Worm (Caenorhabditis elegans) whole organism, late embryonic: ENCODE results near the gene slc-36.3.
A peak's percentile ranks its signal among the peaks of the same experiment; 100 is the strongest.

Experiments used
- C08G9.2 ChIP-seq: sonication (generic microtip); optimal IDR thresholded peaks from 2 replicates; lab custom pipeline; 2016; ENCODE audit warnings: mild to moderate bottlenecking, missing genetic modification characterization, moderate library complexity, missing compliant biosample characterization
- F13H6.1 ChIP-seq: sonication (generic microtip); optimal IDR thresholded peaks from 2 replicates; lab custom pipeline; 2016; ENCODE audit warnings: missing genetic modification characterization, missing compliant biosample characterization
- K02D7.2 ChIP-seq: sonication (generic microtip); optimal IDR thresholded peaks from 2 replicates; lab custom pipeline; 2017; ENCODE audit warnings: mild to moderate bottlenecking, missing genetic modification characterization, missing compliant biosample characterization
- K09A11.1 ChIP-seq: sonication (generic microtip); optimal IDR thresholded peaks from 2 replicates; lab custom pipeline; 2017; ENCODE audit warnings: antibody characterized with exemption, mild to moderate bottlenecking, missing genetic modification characterization, missing compliant biosample characterization; ENCODE audit not compliant: insufficient read depth
- T23F11.4 ChIP-seq: fragments of 200-800 bp; sonication (Bioruptor generic); optimal IDR thresholded peaks from 2 replicates; lab custom pipeline; 2018; ENCODE audit warnings: mild to moderate bottlenecking, missing genetic modification characterization, missing compliant biosample characterization
- ahr-1 ChIP-seq: sonication (generic microtip); optimal IDR thresholded peaks from 2 replicates; lab custom pipeline; 2016; ENCODE audit warnings: missing genetic modification characterization, missing compliant biosample characterization
- ceh-14 ChIP-seq: sonication (generic microtip); optimal IDR thresholded peaks from 2 replicates; lab custom pipeline; 2016; ENCODE audit warnings: missing genotype, missing genetic modification characterization, missing compliant biosample characterization
- ceh-18 ChIP-seq: sonication (generic microtip); optimal IDR thresholded peaks from 2 replicates; lab custom pipeline; 2016; ENCODE audit warnings: missing genetic modification characterization, missing compliant biosample characterization
- ceh-22 ChIP-seq: sonication (generic microtip); optimal IDR thresholded peaks from 2 replicates; lab custom pipeline; 2017; ENCODE audit warnings: missing biosample characterization, missing genetic modification characterization
- ceh-24 ChIP-seq: sonication (generic microtip); optimal IDR thresholded peaks from 2 replicates; lab custom pipeline; 2016; ENCODE audit warnings: mild to moderate bottlenecking, missing genetic modification characterization, missing compliant biosample characterization
- ceh-34 ChIP-seq: sonication (generic microtip); optimal IDR thresholded peaks from 2 replicates; lab custom pipeline; 2016; ENCODE audit warnings: mild to moderate bottlenecking, missing genetic modification characterization, missing compliant biosample characterization
- ceh-9 ChIP-seq: sonication (generic microtip); optimal IDR thresholded peaks from 2 replicates; lab custom pipeline; 2016; ENCODE audit warnings: mild to moderate bottlenecking, missing genetic modification characterization, inconsistent platforms, missing compliant biosample characterization
- che-1 ChIP-seq: sonication (generic microtip); optimal IDR thresholded peaks from 2 replicates; lab custom pipeline; 2016; ENCODE audit warnings: mild to moderate bottlenecking, missing genetic modification characterization, missing compliant biosample characterization
- dmd-4 ChIP-seq: sonication (generic microtip); optimal IDR thresholded peaks from 2 replicates; lab custom pipeline; 2016; ENCODE audit warnings: borderline replicate concordance, missing genetic modification characterization, missing compliant biosample characterization
- elt-2 ChIP-seq: sonication (generic microtip); optimal IDR thresholded peaks from 2 replicates; lab custom pipeline; 2016; ENCODE audit warnings: missing genetic modification reagents, missing genetic modification characterization, missing compliant biosample characterization
- ets-4 ChIP-seq: sonication (generic microtip); optimal IDR thresholded peaks from 2 replicates; lab custom pipeline; 2016; ENCODE audit warnings: missing genetic modification characterization, missing compliant biosample characterization
- fkh-10 ChIP-seq: fragments of 150-350 bp; optimal IDR thresholded peaks from 2 replicates; lab custom pipeline; 2014; ENCODE audit warnings: missing biosample characterization, missing genetic modification reagents, missing genetic modification characterization
- fkh-6 ChIP-seq: sonication (generic microtip); optimal IDR thresholded peaks from 2 replicates; lab custom pipeline; 2016; ENCODE audit warnings: missing genetic modification characterization, missing compliant biosample characterization
- hlh-13 ChIP-seq: fragments of 200-800 bp; sonication (Bioruptor generic); optimal IDR thresholded peaks from 2 replicates; lab custom pipeline; 2018; ENCODE audit warnings: mild to moderate bottlenecking, missing genetic modification characterization, missing compliant biosample characterization
- hlh-15 ChIP-seq: sonication (generic microtip); optimal IDR thresholded peaks from 2 replicates; lab custom pipeline; 2016; ENCODE audit warnings: missing genetic modification characterization, missing compliant biosample characterization
- hlh-30 ChIP-seq: sonication (generic microtip); optimal IDR thresholded peaks from 2 replicates; lab custom pipeline; 2017; ENCODE audit warnings: antibody characterized with exemption, missing genetic modification characterization, missing compliant biosample characterization; ENCODE audit not compliant: insufficient read depth
- hlh-6 ChIP-seq: sonication (generic microtip); optimal IDR thresholded peaks from 2 replicates; lab custom pipeline; 2016; ENCODE audit warnings: missing genotype, missing genetic modification characterization, missing compliant biosample characterization
- lim-6 ChIP-seq: sonication (generic microtip); optimal IDR thresholded peaks from 2 replicates; lab custom pipeline; 2016; ENCODE audit warnings: missing genetic modification characterization, missing compliant biosample characterization
- mec-3 ChIP-seq: sonication (generic microtip); optimal IDR thresholded peaks from 2 replicates; lab custom pipeline; 2016; ENCODE audit warnings: borderline replicate concordance, missing genetic modification characterization, missing compliant biosample characterization
- nhr-11 ChIP-seq: fragments of 150-350 bp; optimal IDR thresholded peaks from 2 replicates; lab custom pipeline; 2014; ENCODE audit warnings: missing biosample characterization, missing genetic modification characterization
- nhr-232 ChIP-seq: sonication (generic microtip); optimal IDR thresholded peaks from 2 replicates; lab custom pipeline; 2016; ENCODE audit warnings: missing genetic modification characterization, missing compliant biosample characterization
- pha-2 ChIP-seq: sonication (generic microtip); optimal IDR thresholded peaks from 2 replicates; lab custom pipeline; 2017; ENCODE audit warnings: mild to moderate bottlenecking, missing genetic modification characterization, missing compliant biosample characterization
- pha-4 ChIP-seq: fragments of 150-350 bp; optimal IDR thresholded peaks from 2 replicates; lab custom pipeline; 2018; ENCODE audit warnings: missing biosample characterization, missing genetic modification reagents, missing genetic modification characterization
- pqm-1 ChIP-seq: sonication (generic microtip); optimal IDR thresholded peaks from 2 replicates; lab custom pipeline; 2016; ENCODE audit warnings: missing genetic modification characterization, missing compliant biosample characterization
- pros-1 ChIP-seq: fragments of 150-350 bp; optimal IDR thresholded peaks from 2 replicates; lab custom pipeline; 2014; ENCODE audit warnings: missing biosample characterization, missing genetic modification reagents, missing genetic modification characterization
- rnt-1 ChIP-seq: sonication (generic microtip); optimal IDR thresholded peaks from 2 replicates; lab custom pipeline; 2016; ENCODE audit warnings: missing genetic modification characterization, missing compliant biosample characterization
- sox-4 ChIP-seq: sonication (generic microtip); optimal IDR thresholded peaks from 2 replicates; lab custom pipeline; 2017; ENCODE audit warnings: mild to moderate bottlenecking, missing genetic modification characterization, inconsistent platforms, missing compliant biosample characterization
- tbx-7 ChIP-seq: sonication (generic microtip); optimal IDR thresholded peaks from 2 replicates; lab custom pipeline; 2016; ENCODE audit warnings: missing genotype, missing genetic modification characterization, missing compliant biosample characterization
- ttx-3 ChIP-seq: sonication (generic microtip); optimal IDR thresholded peaks from 2 replicates; lab custom pipeline; 2016; ENCODE audit warnings: missing genetic modification reagents, missing genetic modification characterization, missing compliant biosample characterization
- unc-3 ChIP-seq, 2 experiments: fragments of 200-800 bp in 1 of 2; sonication (Bioruptor generic) in 1 of 2; sonication (generic microtip) in 1 of 2; conservative IDR thresholded peaks in 1 of 2; optimal IDR thresholded peaks in 1 of 2; 2 replicates each; pipeline versions ENCODE4 v1.3.6 to Lab custom; 2016 to 2022; ENCODE audit warnings: missing compliant biosample characterization in 2 of 2, missing genetic modification characterization in 2 of 2, missing genetic modification reagents in 1 of 2
- unc-42 ChIP-seq: sonication (generic microtip); optimal IDR thresholded peaks from 2 replicates; lab custom pipeline; 2016; ENCODE audit warnings: missing genotype, missing genetic modification characterization, missing compliant biosample characterization
- unc-86 ChIP-seq: sonication (generic microtip); optimal IDR thresholded peaks from 2 replicates; lab custom pipeline; 2016; ENCODE audit warnings: missing genetic modification characterization, missing compliant biosample characterization
- zip-5 ChIP-seq: sonication (generic microtip); optimal IDR thresholded peaks from 2 replicates; lab custom pipeline; 2016; ENCODE audit warnings: missing genetic modification characterization, missing compliant biosample characterization
- ztf-16 ChIP-seq: sonication (generic microtip); optimal IDR thresholded peaks from 2 replicates; lab custom pipeline; 2017; ENCODE audit warnings: missing genetic modification characterization, missing compliant biosample characterization

slc-36.3 gene

DNA sequence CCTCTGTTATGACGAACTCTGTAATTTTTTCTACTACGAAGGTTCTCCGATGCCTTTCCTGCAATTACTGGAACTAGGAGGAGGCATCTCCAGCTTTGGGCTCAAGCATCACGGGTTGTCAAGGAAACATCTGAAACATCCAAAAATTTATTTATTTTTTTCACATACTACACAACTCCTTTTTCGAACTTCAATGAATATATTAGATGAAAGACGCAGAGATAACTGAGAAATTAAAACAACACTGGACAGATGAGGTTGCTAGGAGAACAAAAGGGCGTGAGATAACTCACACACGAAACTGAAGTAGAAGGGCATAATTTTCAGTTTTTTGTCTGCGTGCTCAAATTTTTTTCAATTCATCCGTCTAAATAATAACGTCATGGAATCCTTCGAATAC lies 16.5 kb downstream of the slc-36.3 start, which contains the start of gene Y38H6C.13:
Gene Y38H6C.13, plus strand, starts transcription at position 301 of the 400 bp plus-strand sequence.
- TF ChIP-seq hlh-13 (GFP tag; lab: Kevin White, UChicago): no peak
- TF ChIP-seq nhr-232: no peak
- TF ChIP-seq lim-6 (tag; lab: Kevin White, UChicago): no peak
- TF ChIP-seq pros-1 (tag; lab: Kevin White, UChicago): no peak
- TF ChIP-seq ceh-14 (tag; lab: Kevin White, UChicago): no peak
- no peak for TF ChIP-seq hlh-6 (tag; lab: Kevin White, UChicago)
- TF ChIP-seq fkh-6 (tag; lab: Kevin White, UChicago): no peak
- TF ChIP-seq, all 69 proteins: peak for 0

DNA sequence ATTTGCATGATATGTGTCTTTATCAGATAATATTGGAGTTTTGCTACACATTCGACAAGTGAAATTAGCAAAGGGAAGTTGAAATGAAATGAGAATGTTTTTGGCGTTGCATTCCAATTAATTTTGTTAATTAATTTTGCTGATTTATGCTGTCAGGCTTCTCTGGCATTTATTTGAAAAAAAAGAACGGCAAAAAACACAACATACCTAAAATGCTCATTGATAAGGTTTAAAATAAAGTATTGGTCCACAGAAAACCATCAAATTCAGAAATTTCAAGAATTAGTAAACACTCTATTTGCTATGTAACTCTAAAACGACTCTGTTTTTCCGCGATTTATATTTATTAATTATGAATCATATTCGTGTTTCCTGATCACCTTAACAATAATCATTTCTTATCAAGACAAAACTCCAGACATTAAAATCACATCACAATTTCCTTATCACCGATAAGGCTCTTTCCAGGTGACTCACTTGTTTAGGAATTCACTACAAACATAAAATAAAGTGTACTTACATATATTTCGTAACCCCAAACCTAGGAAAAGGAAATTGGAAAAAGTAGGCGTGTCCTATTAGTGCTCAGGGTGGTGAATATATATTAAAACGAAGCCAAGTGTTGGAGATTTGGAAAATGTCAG lies 18.1 kb downstream of the slc-36.3 start, which contains the start of the genes srh-166 and Y38H6C.24:
Gene srh-166, minus strand, starts transcription at position 51 of the 644 bp plus-strand sequence.
Gene Y38H6C.24, plus strand, starts transcription at position 620 of the 644 bp plus-strand sequence.
- TF ChIP-seq ceh-22: no peak
- peak; percentile 83 for TF ChIP-seq elt-2
- TF ChIP-seq unc-3 (GFP tag; conservative IDR thresholded peaks at IDR 0.05; lab: Robert Waterston, UW): no peak
- no peak for TF ChIP-seq unc-3 (tag; optimal IDR thresholded peaks at IDR 0.05; lab: Kevin White, UChicago)
- TF ChIP-seq F13H6.1: no peak
- no peak for TF ChIP-seq ets-4 (tag; lab: Kevin White, UChicago)
- TF ChIP-seq sox-4: no peak

DNA sequence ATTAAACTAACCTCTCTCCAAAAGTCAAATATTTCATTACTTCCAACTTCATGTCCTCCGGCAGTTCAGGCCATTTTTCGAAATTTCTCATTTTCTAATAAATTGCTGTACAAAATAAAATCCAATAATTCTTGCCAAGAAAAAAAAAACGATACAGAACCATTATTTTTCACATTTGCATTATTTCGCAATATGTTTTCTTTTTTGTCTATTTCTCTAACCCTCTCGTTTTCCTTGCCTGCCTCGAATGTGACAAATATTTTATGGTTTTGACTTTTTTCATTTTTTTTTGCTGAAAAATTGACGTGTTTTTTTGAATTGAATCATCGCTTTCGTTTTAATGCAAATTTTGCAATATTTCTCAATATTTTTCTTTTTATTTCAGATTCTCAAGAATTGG lies 21.8 kb downstream of the slc-36.3 start, which contains the start of the genes Y38H6C.9 and fbxa-150:
Gene Y38H6C.9, minus strand, starts transcription at position 52 of the 400 bp plus-strand sequence.
Gene fbxa-150, plus strand, starts transcription at position 380 of the 400 bp plus-strand sequence.
- TF ChIP-seq ceh-34 (tag; lab: Kevin White, UChicago): no peak

DNA sequence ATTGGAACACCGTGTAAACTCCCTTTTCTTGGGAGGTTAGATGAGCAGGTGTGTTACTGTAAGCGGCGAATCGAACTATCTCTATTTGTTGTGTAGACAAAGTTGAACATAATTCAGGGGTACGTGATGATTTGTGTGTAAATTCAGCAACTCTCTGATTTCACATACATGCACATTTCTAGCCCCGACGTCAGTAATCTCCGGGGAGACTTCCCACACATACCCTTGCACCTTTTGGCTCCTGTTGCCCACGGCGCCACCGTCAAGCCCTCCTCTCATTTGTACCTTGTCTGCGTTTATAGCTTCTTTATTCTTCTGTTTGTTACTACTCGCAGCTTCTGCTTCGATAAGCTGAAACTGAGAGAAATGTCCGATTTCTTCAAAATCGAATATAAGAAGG lies 25.1 kb downstream of the slc-36.3 start, which contains the start of gene Y38H6C.25:
Gene Y38H6C.25, plus strand, starts transcription at position 301 of the 400 bp plus-strand sequence.
- TF ChIP-seq hlh-15 (tag; lab: Kevin White, UChicago) (no peak), ahr-1 (no peak), ceh-14 (tag; lab: Kevin White, UChicago) (no peak), pha-4 (tag; lab: Kevin White, UChicago) (no peak), fkh-10 (no peak), ztf-16 (tag; lab: Kevin White, UChicago) (no peak), K02D7.2 (no peak), pqm-1 (tag; lab: Kevin White, UChicago) (no peak), hlh-30 (tag; lab: Kevin White, UChicago) (no peak), C08G9.2 (tag; lab: Kevin White, UChicago) (no peak)

DNA sequence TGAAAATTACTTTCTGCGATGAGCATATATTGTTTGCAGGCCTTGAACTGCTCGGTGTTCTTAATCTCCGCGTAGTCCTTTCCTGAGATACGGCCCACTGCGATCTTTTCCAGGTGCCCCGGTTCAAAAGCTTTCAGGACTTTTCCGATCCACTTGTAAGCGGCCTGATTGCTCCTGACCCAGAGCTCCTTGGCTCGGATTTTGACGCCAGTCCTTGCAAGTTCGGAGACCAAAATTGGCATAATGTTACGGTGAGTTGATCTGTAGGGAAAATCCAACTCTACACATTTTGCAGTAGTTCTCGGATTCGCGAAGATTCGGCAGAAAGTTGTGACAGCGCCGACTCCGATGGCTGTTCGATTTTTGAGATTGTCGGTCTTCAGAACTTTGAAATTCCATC lies 27.0 kb downstream of the slc-36.3 start:
- TF ChIP-seq T23F11.4 (GFP tag; lab: Kevin White, UChicago) (no peak), sox-4 (no peak), elt-2 (no peak), pros-1 (tag; lab: Kevin White, UChicago) (no peak), pha-4 (tag; lab: Kevin White, UChicago) (no peak), pha-2 (no peak)

DNA sequence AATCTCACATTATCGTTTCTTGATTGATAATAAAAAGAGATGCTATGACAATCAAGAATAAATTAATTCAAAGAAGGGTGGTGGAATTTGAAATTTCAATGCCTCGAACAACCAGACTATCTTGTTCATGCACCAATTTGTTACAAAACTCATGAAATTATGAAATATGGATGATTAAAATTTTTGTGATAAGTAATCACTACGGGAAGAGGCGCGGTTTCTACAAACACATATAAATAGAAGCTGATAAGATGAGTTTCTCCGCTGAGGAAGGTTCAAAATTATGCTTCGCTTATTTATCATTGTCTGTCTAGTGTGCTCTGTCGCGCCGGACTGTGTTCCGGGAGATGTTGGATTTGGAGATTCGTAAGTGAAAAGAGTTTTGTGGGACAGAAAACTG lies 29.5 kb downstream of the slc-36.3 start:
- TF ChIP-seq dmd-4 (tag; lab: Kevin White, UChicago): no peak
- no peak for TF ChIP-seq ceh-9 (tag; lab: Kevin White, UChicago)
- no peak for TF ChIP-seq K09A11.1
- no peak for TF ChIP-seq ttx-3 (tag; lab: Kevin White, UChicago)
- no peak for TF ChIP-seq nhr-11 (tag; lab: Kevin White, UChicago)
- TF ChIP-seq rnt-1 (tag; lab: Kevin White, UChicago): no peak
- no peak for TF ChIP-seq ztf-16 (tag; lab: Kevin White, UChicago)
- TF ChIP-seq mec-3 (tag; lab: Kevin White, UChicago): no peak
- TF ChIP-seq ceh-18 (tag; lab: Kevin White, UChicago): no peak
- no peak for TF ChIP-seq zip-5 (tag; lab: Kevin White, UChicago)
- TF ChIP-seq unc-42 (tag; lab: Kevin White, UChicago): no peak
- no peak for TF ChIP-seq tbx-7
- no peak for TF ChIP-seq hlh-30 (tag; lab: Kevin White, UChicago)
- TF ChIP-seq ceh-24 (tag; lab: Kevin White, UChicago): no peak
- TF ChIP-seq pros-1 (tag; lab: Kevin White, UChicago): no peak
- TF ChIP-seq unc-86 (tag; lab: Kevin White, UChicago): no peak
- TF ChIP-seq pha-2: no peak
- no peak for TF ChIP-seq che-1
